Worm (Caenorhabditis elegans): Measurements from ENCODE around the gene srx-90.
A peak's percentile ranks its signal among the peaks of the same experiment; 100 is the strongest.

The srx-90 gene

ce11 chrV:11605227-11605626, 24.3 kb downstream of the srx-90 start:
- peak; percentile 91 for TF ChIP-seq pha-4 (tag; optimal IDR thresholded peaks at IDR 0.05)
- no peak for TF ChIP-seq R02D3.7 (tag; optimal IDR thresholded peaks at IDR 0.05)

ce11 chrV:11606424-11606823, 25.5 kb downstream of the srx-90 start, which contains the start of gene idpp-16:
TSS of gene idpp-16 (minus strand) at chrV:11606524.
- TF ChIP-seq nhr-25 (tag; optimal IDR thresholded peaks at IDR 0.05) (no peak), pha-4 (tag; optimal IDR thresholded peaks at IDR 0.05) (peak; percentile 74)

ce11 chrV:11610049-11610448, 29.1 kb downstream of the srx-90 start, which contains the start of gene piit-1:
TSS of gene piit-1 (minus strand) at chrV:11610149.
- peak; percentile 32 for TF ChIP-seq pha-4 (tag; optimal IDR thresholded peaks at IDR 0.05)
- TF ChIP-seq nhr-11 (tag; optimal IDR thresholded peaks at IDR 0.05): no peak

ce11 chrV:11610481-11610880, 29.6 kb downstream of the srx-90 start, which contains the start of gene sas-5:
TSS of gene sas-5 (plus strand) at chrV:11610737.
- TF ChIP-seq aly-2 (tag; optimal IDR thresholded peaks at IDR 0.05) (no peak), elt-2 (tag; optimal IDR thresholded peaks at IDR 0.05) (peak; percentile 59), nhr-67 (tag; optimal IDR thresholded peaks at IDR 0.05) (no peak), nhr-28 (tag; optimal IDR thresholded peaks at IDR 0.05) (no peak), sea-2 (GFP tag; optimal IDR thresholded peaks at IDR 0.05) (no peak), nhr-11 (tag; optimal IDR thresholded peaks at IDR 0.05) (no peak), ceh-82 (tag; optimal IDR thresholded peaks at IDR 0.05) (peak; percentile 83), elt-3 (tag; optimal IDR thresholded peaks at IDR 0.05) (no peak), lin-39 (tag; optimal IDR thresholded peaks at IDR 0.05) (peak; percentile 54), lin-15B (tag; optimal IDR thresholded peaks at IDR 0.05) (peak; percentile 64), mdl-1 (tag; optimal IDR thresholded peaks at IDR 0.05) (no peak), zag-1 (tag; optimal IDR thresholded peaks at IDR 0.05) (no peak), egl-5 (tag; optimal IDR thresholded peaks at IDR 0.05) (no peak), nhr-237 (tag; optimal IDR thresholded peaks at IDR 0.05) (no peak), tbx-2 (tag; optimal IDR thresholded peaks at IDR 0.05) (peak; percentile 49), ZK546.5 (tag; optimal IDR thresholded peaks at IDR 0.05) (no peak), fos-1 (tag; optimal IDR thresholded peaks at IDR 0.05) (no peak), nhr-77 (tag; optimal IDR thresholded peaks at IDR 0.05) (no peak), ceh-28 (tag; optimal IDR thresholded peaks at IDR 0.05) (peak; percentile 40), lsy-12 (tag; optimal IDR thresholded peaks at IDR 0.05) (peak; percentile 47), unc-39 (tag; optimal IDR thresholded peaks at IDR 0.05) (no peak), skn-1 (tag; optimal IDR thresholded peaks at IDR 0.05) (no peak), snpc-4 (tag; optimal IDR thresholded peaks at IDR 0.05) (peak; percentile 72), ztf-4 (tag; optimal IDR thresholded peaks at IDR 0.05) (no peak), ceh-9 (tag; optimal IDR thresholded peaks at IDR 0.05) (no peak), egl-27 (tag; optimal IDR thresholded peaks at IDR 0.05) (no peak), ceh-16 (tag; optimal IDR thresholded peaks at IDR 0.05) (no peak), hmg-11 (tag; optimal IDR thresholded peaks at IDR 0.05) (peak; percentile 89), nfya-1 (tag; optimal IDR thresholded peaks at IDR 0.05; ENCODE audit: insufficient read depth) (peak; percentile 65), nhr-12 (tag; optimal IDR thresholded peaks at IDR 0.05) (no peak), jun-1 (tag; optimal IDR thresholded peaks at IDR 0.05) (peak; percentile 5), R02D3.7 (tag; optimal IDR thresholded peaks at IDR 0.05) (peak; percentile 56), pha-4 (tag; optimal IDR thresholded peaks at IDR 0.05) (no peak), mml-1 (tag; optimal IDR thresholded peaks at IDR 0.05) (no peak), nhr-43 (tag; optimal IDR thresholded peaks at IDR 0.05; ENCODE audit: poor library complexity, severe bottlenecking) (peak; percentile 81), pqm-1 (tag; optimal IDR thresholded peaks at IDR 0.05) (no peak), nhr-23 (tag; optimal IDR thresholded peaks at IDR 0.05) (peak; percentile 73), elt-1 (tag; optimal IDR thresholded peaks at IDR 0.05) (no peak), eor-1 (tag; optimal IDR thresholded peaks at IDR 0.05) (no peak), nhr-25 (tag; optimal IDR thresholded peaks at IDR 0.05) (peak; percentile 56), unc-62 (GFP tag; optimal IDR thresholded peaks at IDR 0.05) (no peak), ama-1 (optimal IDR thresholded peaks at IDR 0.05) (no peak), ztf-11 (tag; optimal IDR thresholded peaks at IDR 0.05) (peak; percentile 29), daf-12 (tag; optimal IDR thresholded peaks at IDR 0.05) (no peak), fkh-2 (tag; optimal IDR thresholded peaks at IDR 0.05) (no peak), nhr-76 (tag; optimal IDR thresholded peaks at IDR 0.05) (peak; percentile 59), fkh-10 (GFP tag; optimal IDR thresholded peaks at IDR 0.05) (no peak)

Measured in whole organism, L3 larva.